Worm (Caenorhabditis elegans): ENCODE data around the gene efn-3.
"Not testable (repeated sequence)": the region's sequence is repeated elsewhere in the genome, so short reads cannot be mapped to it uniquely, and the experiment has no call there.

DNA sequence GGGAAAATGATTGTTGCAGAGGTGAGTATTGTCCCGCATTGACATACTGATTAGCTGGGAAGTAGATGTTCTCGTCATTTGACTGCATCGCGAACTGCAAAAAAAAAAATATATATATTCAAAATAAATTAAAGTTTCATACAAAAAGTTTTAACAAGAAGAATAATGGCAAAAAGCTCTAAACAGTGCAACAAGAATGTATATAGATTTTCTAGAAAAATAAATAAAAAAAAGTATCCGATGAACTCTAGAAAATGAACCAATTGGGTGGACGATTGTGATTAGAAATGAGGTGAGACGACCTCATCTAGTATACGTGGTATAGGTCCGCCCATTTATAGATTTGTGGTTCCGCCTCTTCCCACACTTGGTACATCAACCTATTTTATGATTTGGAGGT is 48.5 kb downstream of the efn-3 start, which contains the start of gene fkh-4:
- TF ChIP-seq snpc-4, pha-4 (tag; optimal IDR thresholded peaks at IDR 0.05): not testable (repeated sequence)
